Worm (Caenorhabditis elegans): ENCODE results near the gene ttc-17.

Gene ttc-17

DNA sequence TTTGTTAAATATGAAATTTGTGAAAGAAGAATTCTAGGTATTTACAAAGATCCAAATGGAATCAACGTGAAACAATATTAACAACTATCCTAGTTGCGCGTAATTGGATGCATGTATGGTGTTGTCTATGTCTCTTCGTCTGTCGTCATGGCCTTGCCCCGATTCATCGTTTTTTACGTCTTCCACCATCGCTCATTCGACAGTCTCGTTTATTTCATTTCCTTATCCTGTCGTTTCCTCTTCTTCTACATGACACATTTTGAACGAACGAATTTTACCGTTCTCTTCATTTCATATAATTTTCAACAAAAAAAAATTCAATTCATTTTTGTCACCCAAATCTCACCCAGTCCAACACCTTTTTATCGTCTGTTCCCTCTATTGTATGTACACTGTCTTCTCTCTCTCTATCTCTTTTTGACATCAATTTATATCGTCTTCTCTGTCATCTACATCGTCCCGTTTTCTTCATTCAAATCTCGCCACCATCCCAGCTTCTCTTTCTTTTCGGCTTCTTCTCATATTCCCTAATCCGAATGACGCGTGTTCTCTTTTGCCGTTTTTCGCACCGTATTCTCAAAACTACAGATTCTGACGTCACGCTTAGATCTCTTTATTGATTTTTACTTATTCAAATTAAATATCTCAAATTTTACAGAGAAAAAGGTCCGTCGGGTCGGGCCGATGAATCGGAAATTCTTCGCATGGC is at the start of gene ttc-17:
Gene ttc-17, plus strand, starts transcription at position 659 of the 709 bp plus-strand sequence.
- TF ChIP-seq ztf-1 (GFP tag; conservative IDR thresholded peaks at IDR 0.05) (no peak), lin-13 (GFP tag; optimal IDR thresholded peaks at IDR 0.05) (no peak), fos-1 (tag; optimal IDR thresholded peaks at IDR 0.05) (no peak), ztf-4 (tag; optimal IDR thresholded peaks at IDR 0.05) (no peak), mab-5 (tag; optimal IDR thresholded peaks at IDR 0.05) (no peak), F13H6.1 (tag; optimal IDR thresholded peaks at IDR 0.05) (no peak), nhr-11 (tag; optimal IDR thresholded peaks at IDR 0.05) (no peak), ceh-82 (tag; optimal IDR thresholded peaks at IDR 0.05) (no peak), mbf-1 (tag; optimal IDR thresholded peaks at IDR 0.05) (no peak), lin-39 (tag; optimal IDR thresholded peaks at IDR 0.05) (no peak), sem-4 (tag; optimal IDR thresholded peaks at IDR 0.05) (no peak), dmd-4 (tag; optimal IDR thresholded peaks at IDR 0.05) (no peak), aly-2 (tag; optimal IDR thresholded peaks at IDR 0.05) (no peak), blmp-1 (tag; optimal IDR thresholded peaks at IDR 0.05; ENCODE audit: insufficient read depth) (no peak), elt-3 (tag; optimal IDR thresholded peaks at IDR 0.05) (no peak), mdl-1 (tag; optimal IDR thresholded peaks at IDR 0.05) (no peak), ztf-11 (tag; optimal IDR thresholded peaks at IDR 0.05) (no peak), unc-62 (GFP tag; optimal IDR thresholded peaks at IDR 0.05) (no peak), C34F6.9 (tag; optimal IDR thresholded peaks at IDR 0.05) (no peak)

DNA sequence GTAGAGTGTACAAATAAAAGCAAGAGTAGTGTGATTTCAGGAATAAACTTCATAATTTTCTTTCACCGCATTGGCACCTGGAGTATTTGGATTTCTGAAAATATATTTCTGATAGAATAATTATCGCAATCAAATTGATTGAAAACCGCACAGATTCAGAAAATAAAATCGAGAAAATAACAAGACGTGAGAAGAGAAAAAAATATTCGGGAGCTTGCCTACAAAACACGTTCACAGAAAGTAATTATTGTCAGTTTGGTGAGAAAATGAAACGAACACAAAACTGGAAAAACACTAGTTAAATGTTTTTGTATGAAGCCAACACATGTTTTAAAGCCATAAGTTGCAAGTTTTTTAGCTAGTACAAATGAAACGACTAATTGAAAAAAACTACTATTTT is 42.9 kb upstream of the ttc-17 start, which contains the start of gene mod-1:
Gene mod-1, minus strand, starts transcription at position 101 of the 400 bp plus-strand sequence.
- no peak for TF ChIP-seq lin-39 (tag; optimal IDR thresholded peaks at IDR 0.05)
- no peak for TF ChIP-seq nhr-237 (tag; optimal IDR thresholded peaks at IDR 0.05)
- TF ChIP-seq lin-11 (tag; optimal IDR thresholded peaks at IDR 0.05): no peak
- no peak for TF ChIP-seq mdl-1 (tag; optimal IDR thresholded peaks at IDR 0.05)
- TF ChIP-seq alr-1 (tag; optimal IDR thresholded peaks at IDR 0.05): no peak
- no peak for TF ChIP-seq blmp-1 (tag; optimal IDR thresholded peaks at IDR 0.05; ENCODE audit: insufficient read depth)
- TF ChIP-seq ztf-1 (GFP tag; conservative IDR thresholded peaks at IDR 0.05): no peak
- TF ChIP-seq elt-3 (tag; optimal IDR thresholded peaks at IDR 0.05): no peak
- no peak for TF ChIP-seq nhr-77 (tag; optimal IDR thresholded peaks at IDR 0.05)
- no peak for TF ChIP-seq unc-39 (tag; optimal IDR thresholded peaks at IDR 0.05)
- no peak for TF ChIP-seq ztf-11 (tag; optimal IDR thresholded peaks at IDR 0.05)
- TF ChIP-seq egl-27 (tag; optimal IDR thresholded peaks at IDR 0.05): no peak
- TF ChIP-seq nhr-6 (tag; optimal IDR thresholded peaks at IDR 0.05): no peak
- TF ChIP-seq ztf-4 (tag; optimal IDR thresholded peaks at IDR 0.05): no peak
- TF ChIP-seq sma-3 (GFP tag; optimal IDR thresholded peaks at IDR 0.05): no peak
- no peak for TF ChIP-seq mab-5 (tag; optimal IDR thresholded peaks at IDR 0.05)
- no peak for TF ChIP-seq lsy-2 (tag; optimal IDR thresholded peaks at IDR 0.05)
- no peak for TF ChIP-seq nhr-23 (tag; optimal IDR thresholded peaks at IDR 0.05)
- no peak for TF ChIP-seq crh-2 (tag; optimal IDR thresholded peaks at IDR 0.05)
- no peak for TF ChIP-seq R02D3.7 (tag; optimal IDR thresholded peaks at IDR 0.05)

DNA sequence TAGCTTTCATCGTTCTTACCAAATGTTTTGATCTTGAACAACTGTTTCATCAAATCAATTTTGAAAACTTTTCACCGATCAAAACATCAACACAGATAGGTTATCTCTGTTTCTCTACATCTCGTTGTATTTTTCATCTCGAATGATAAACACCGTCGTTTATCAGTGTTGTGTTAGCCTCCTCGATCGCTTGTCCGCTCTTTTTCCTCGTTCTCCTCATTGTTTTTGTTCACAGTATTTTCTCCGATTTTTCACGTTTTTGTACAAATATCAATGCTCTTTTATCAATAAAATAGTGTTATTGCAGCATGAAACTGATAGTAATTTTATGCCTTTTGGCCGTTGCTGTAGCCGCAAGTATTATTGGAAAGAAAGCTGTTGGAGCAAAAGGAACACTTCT is 34.1 kb upstream of the ttc-17 start, which contains the start of gene ttr-47:
Gene ttr-47, plus strand, starts transcription at position 308 of the 400 bp plus-strand sequence.
- TF ChIP-seq fos-1 (tag; optimal IDR thresholded peaks at IDR 0.05) (peak; percentile 7), C34F6.9 (tag; optimal IDR thresholded peaks at IDR 0.05) (no peak), mdl-1 (tag; optimal IDR thresholded peaks at IDR 0.05) (no peak), nhr-25 (tag; optimal IDR thresholded peaks at IDR 0.05) (no peak), ztf-11 (tag; optimal IDR thresholded peaks at IDR 0.05) (no peak), lin-13 (GFP tag; optimal IDR thresholded peaks at IDR 0.05) (no peak), ztf-1 (GFP tag; conservative IDR thresholded peaks at IDR 0.05) (no peak), nhr-23 (tag; optimal IDR thresholded peaks at IDR 0.05) (no peak), R02D3.7 (tag; optimal IDR thresholded peaks at IDR 0.05) (no peak), ztf-4 (tag; optimal IDR thresholded peaks at IDR 0.05) (no peak), nhr-129 (tag; optimal IDR thresholded peaks at IDR 0.05) (peak; percentile 33), sma-3 (GFP tag; optimal IDR thresholded peaks at IDR 0.05) (no peak), skn-1 (tag; optimal IDR thresholded peaks at IDR 0.05) (no peak), nhr-11 (tag; optimal IDR thresholded peaks at IDR 0.05) (no peak), elt-3 (tag; optimal IDR thresholded peaks at IDR 0.05) (no peak), alr-1 (tag; optimal IDR thresholded peaks at IDR 0.05) (no peak), lsy-2 (tag; optimal IDR thresholded peaks at IDR 0.05) (peak in 1 of 2 experiments; percentile 18), peb-1 (tag; optimal IDR thresholded peaks at IDR 0.05) (no peak), F13H6.1 (tag; optimal IDR thresholded peaks at IDR 0.05) (peak; percentile 12), sem-4 (tag; optimal IDR thresholded peaks at IDR 0.05) (no peak)

DNA sequence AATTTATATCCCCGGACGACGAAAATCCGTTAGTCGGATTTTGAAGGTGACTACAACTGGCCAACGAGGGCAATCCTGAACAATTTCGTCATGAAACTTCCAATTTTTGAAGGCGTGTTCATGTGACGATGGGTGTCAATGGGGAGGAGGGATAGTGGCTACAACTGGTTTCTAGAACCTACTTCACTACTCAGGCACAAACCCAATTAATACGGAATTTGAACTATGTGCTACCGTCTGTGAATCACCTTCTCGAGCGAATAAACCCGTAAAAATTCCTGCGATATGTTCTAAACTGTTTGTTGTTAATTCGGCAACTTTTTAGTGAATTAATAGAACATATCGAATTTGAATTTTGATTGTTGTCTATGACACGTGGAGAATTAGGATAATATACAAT is 29.1 kb upstream of the ttc-17 start:
- no peak for TF ChIP-seq ztf-11 (tag; optimal IDR thresholded peaks at IDR 0.05)
- TF ChIP-seq mdl-1 (tag; optimal IDR thresholded peaks at IDR 0.05): no peak
- no peak for TF ChIP-seq egl-27 (tag; optimal IDR thresholded peaks at IDR 0.05)
- no peak for TF ChIP-seq ztf-4 (tag; optimal IDR thresholded peaks at IDR 0.05)
- TF ChIP-seq unc-55 (GFP tag; optimal IDR thresholded peaks at IDR 0.05): no peak
- TF ChIP-seq unc-39 (tag; optimal IDR thresholded peaks at IDR 0.05): no peak
- no peak for TF ChIP-seq ztf-1 (GFP tag; conservative IDR thresholded peaks at IDR 0.05)
- TF ChIP-seq sma-9 (GFP tag; optimal IDR thresholded peaks at IDR 0.05): no peak
- TF ChIP-seq sma-9 (tag; optimal IDR thresholded peaks at IDR 0.05): no peak
- no peak for TF ChIP-seq ama-1 (optimal IDR thresholded peaks at IDR 0.05)
- no peak for TF ChIP-seq lin-13 (GFP tag; optimal IDR thresholded peaks at IDR 0.05)
- TF ChIP-seq ceh-16 (tag; optimal IDR thresholded peaks at IDR 0.05): no peak
- TF ChIP-seq nhr-237 (tag; optimal IDR thresholded peaks at IDR 0.05): no peak

Data from whole organism, L2 larva.